Worm (Caenorhabditis elegans): ENCODE measurements around the gene col-98.

The col-98 gene

DNA sequence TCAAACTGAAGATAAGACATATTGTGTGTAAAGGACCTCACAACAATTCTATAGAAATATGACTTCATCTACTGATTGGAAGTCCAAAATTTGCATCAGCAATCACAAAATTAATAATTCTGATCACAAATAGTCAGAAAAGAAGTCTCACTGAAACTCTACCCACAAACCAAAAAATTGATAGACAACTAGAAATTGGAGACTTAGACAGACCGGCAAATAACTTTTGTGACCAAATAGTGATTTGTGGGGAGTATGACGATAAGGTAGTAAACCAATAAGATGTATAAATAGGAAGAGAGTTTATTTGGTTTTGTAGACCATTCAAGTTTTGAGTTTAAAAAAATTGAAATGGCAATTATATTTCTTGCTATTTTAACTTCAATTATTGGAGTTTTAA lies 5.5 kb downstream of the col-98 start, which contains the start of gene cyp-13A12 (continued):
- TF ChIP-seq tag-97 (GFP tag; IDR thresholded peaks at IDR 0.05) (no peak), lin-1 (GFP tag; IDR thresholded peaks at IDR 0.05) (no peak), dmd-9 (GFP tag; IDR thresholded peaks at IDR 0.05) (no peak), Y5F2A.4 (GFP tag; optimal IDR thresholded peaks at IDR 0.05) (no peak), ctbp-1 (GFP tag; IDR thresholded peaks at IDR 0.05) (no peak), saeg-2 (GFP tag; IDR thresholded peaks at IDR 0.05) (no peak)

DNA sequence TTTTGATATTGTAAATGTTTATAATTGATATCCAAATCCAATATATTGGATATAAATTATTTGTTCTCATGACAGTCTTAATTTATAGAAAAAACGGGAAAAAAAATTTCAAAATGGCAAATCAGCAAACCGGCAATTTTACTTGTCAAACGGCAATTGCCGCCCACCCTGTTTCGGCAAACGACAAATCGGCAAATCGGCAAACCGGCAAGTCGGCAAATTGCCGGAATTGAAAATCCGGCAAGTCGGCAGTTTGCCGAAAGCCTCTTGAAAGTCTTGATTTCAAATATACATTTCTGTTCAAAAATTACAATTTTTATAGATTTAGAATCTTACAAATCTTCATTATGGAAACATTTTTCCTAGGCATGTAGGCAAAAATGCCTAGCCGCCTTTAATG lies 9.1 kb downstream of the col-98 start:
- TF ChIP-seq F26F4.8 (GFP tag; conservative IDR thresholded peaks at IDR 0.05) (0 out of 2 replicates have a peak, but pooled peaks have one; percentile 58), ceh-32 (tag; optimal IDR thresholded peaks at IDR 0.05; ENCODE audit: poor library complexity) (no peak)

DNA sequence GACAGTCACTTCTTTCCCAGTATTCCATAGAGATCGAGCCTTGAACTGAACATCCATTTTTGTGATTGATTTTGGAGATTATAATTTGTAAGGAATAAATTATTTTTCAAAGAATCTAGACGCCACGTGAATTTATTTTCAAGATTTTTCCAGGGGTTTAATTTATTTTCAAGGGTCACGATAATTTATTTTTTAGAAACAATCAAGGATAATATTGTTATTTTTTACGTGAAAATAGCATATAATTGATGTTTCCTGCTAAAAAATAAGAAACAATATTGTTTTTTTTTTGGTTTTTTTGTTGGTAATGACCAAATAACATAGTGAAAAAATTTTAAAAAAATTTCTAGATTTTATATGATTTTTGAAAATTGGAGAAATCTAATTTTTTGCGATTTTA lies 10.8 kb downstream of the col-98 start, which contains the start of gene F14F7.4:
Gene F14F7.4, minus strand, starts transcription at position 101 of the 400 bp plus-strand sequence.
- TF ChIP-seq lin-1 (GFP tag; IDR thresholded peaks at IDR 0.05) (no peak), T20F7.1 (GFP tag; optimal IDR thresholded peaks at IDR 0.05) (no peak), ztf-11 (tag; optimal IDR thresholded peaks at IDR 0.05) (no peak), gei-8 (GFP tag; optimal IDR thresholded peaks at IDR 0.05) (no peak), T26A8.4 (GFP tag; IDR thresholded peaks at IDR 0.05) (no peak), zag-1 (tag; optimal IDR thresholded peaks at IDR 0.05) (no peak)

DNA sequence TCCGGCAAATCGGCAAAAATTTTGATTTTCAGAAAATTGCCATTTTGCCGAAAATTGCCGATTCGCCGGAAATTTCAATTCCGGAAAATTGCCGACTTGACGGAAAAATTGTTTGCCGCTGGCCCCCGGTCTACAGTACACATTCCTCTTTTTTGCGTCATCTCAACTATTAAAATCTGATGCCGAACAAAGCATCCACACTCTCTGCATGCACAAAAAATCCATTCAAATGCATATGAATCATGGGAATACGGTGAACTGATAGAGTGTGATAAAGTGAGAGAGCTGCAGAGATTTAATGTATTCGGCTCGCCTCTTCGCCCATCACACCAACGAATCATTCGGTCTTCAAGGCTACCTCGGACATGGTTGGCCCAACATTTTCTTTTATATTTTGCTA lies 11.7 kb downstream of the col-98 start, which contains the start of gene F14F7.7:
Gene F14F7.7, plus strand, starts transcription at position 354 of the 400 bp plus-strand sequence.
- peak; percentile 91 for TF ChIP-seq aha-1 (tag)
- no peak for TF ChIP-seq nhr-42 (GFP tag; IDR thresholded peaks at IDR 0.05)

DNA sequence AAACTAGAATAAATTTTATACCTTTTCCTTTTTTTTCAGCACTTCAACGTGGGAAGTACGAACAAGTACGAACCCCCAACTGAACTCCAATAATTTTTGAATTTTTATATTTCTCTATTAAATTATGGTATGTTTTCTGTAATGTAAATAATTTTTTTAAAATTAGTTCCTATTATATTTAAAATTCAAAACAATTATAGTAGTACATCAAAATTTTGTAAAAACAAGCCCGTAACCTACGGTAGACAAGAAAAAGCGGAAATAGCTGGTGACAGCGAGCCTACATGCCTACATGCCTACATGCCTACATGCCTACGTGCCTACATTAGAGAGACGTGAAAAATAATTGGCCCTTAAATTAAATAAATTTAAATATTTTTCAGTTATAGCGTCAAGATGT lies 12.9 kb downstream of the col-98 start, which contains the start of gene F14F7.5:
Gene F14F7.5, plus strand, starts transcription at position 301 of the 400 bp plus-strand sequence.
- no peak for TF ChIP-seq nhr-28 (tag; optimal IDR thresholded peaks at IDR 0.05)
- TF ChIP-seq ces-1 (GFP tag; optimal IDR thresholded peaks at IDR 0.05), result no peak
- no peak for TF ChIP-seq mep-1 (tag; optimal IDR thresholded peaks at IDR 0.05)
- TF ChIP-seq F26F4.8 (GFP tag; conservative IDR thresholded peaks at IDR 0.05), result no peak
- TF ChIP-seq lin-29 (GFP tag; IDR thresholded peaks at IDR 0.05), result no peak
- no peak for TF ChIP-seq lin-39 (tag; optimal IDR thresholded peaks at IDR 0.05)
- no peak for TF ChIP-seq zip-11 (GFP tag; IDR thresholded peaks at IDR 0.05)
- TF ChIP-seq nhr-237 (tag; optimal IDR thresholded peaks at IDR 0.05), result no peak
- TF ChIP-seq lin-13 (GFP tag; optimal IDR thresholded peaks at IDR 0.05), result no peak
- no peak for TF ChIP-seq T26A8.4 (GFP tag; IDR thresholded peaks at IDR 0.05)
- no peak for TF ChIP-seq Y75B8A.6 (GFP tag; IDR thresholded peaks at IDR 0.05)
- no peak for TF ChIP-seq hlh-11 (tag; optimal IDR thresholded peaks at IDR 0.05)
- no peak for TF ChIP-seq daf-19 (GFP tag; conservative IDR thresholded peaks at IDR 0.05)
- no peak for TF ChIP-seq ceh-28 (tag; optimal IDR thresholded peaks at IDR 0.05)
- TF ChIP-seq snpc-1.2 (GFP tag; IDR thresholded peaks at IDR 0.05), result no peak
- no peak for TF ChIP-seq daf-16 (GFP tag; optimal IDR thresholded peaks at IDR 0.05)
- TF ChIP-seq daf-16 (tag; optimal IDR thresholded peaks at IDR 0.05), result no peak
- TF ChIP-seq arid-1 (GFP tag; conservative IDR thresholded peaks at IDR 0.05), result no peak
- no peak for TF ChIP-seq lin-38 (GFP tag; IDR thresholded peaks at IDR 0.05)
- TF ChIP-seq lin-1 (GFP tag; IDR thresholded peaks at IDR 0.05), result no peak
- no peak for TF ChIP-seq daf-12 (tag; optimal IDR thresholded peaks at IDR 0.05)

DNA sequence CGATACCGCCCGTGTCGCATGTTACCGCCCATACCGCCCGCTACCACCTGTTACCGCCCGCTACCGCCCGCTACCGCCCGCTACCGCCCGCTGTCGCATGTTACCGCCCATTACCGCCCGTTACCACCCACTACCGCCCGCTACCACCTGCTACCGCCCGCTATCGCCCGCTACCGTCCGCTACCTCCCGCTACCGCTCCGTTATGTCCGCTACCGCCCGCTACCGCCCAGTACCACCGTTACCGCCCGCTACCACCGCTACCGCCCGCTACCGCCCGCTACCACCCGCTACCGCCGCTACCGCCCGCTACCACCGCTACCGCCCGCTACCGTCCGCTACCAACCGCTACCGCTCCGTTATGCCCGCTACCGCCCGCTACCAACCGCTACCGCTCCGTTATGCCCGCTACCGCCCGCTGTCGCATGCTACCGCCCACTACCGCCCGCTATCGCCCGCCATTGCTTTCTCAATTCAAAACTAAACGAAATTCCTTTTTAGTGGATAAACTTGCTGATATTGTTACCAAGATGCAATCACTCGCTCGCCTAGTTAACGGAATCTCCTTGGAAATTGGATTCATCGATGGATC lies 13.7 kb downstream of the col-98 start:
- peak; percentile 54; the same call in 1 of the 2 replicates for TF ChIP-seq php-3 (GFP tag; IDR thresholded peaks at IDR 0.05)
- TF ChIP-seq ama-1 (optimal IDR thresholded peaks at IDR 0.05), result no peak
- no peak for TF ChIP-seq nhr-111 (GFP tag; optimal IDR thresholded peaks at IDR 0.05)
- no peak for TF ChIP-seq unc-130 (GFP tag; optimal IDR thresholded peaks at IDR 0.05)
- no peak for TF ChIP-seq nhr-237 (tag; optimal IDR thresholded peaks at IDR 0.05)
- 0 out of 2 replicates have a peak, but pooled peaks have one; percentile 7 for TF ChIP-seq tra-1 (GFP tag; IDR thresholded peaks at IDR 0.05)
- TF ChIP-seq snpc-1.2 (GFP tag; IDR thresholded peaks at IDR 0.05), result 0 out of 2 replicates have a peak, but pooled peaks have one; percentile 20
- TF ChIP-seq Y48G9A.11 (GFP tag; IDR thresholded peaks at IDR 0.05), result 0 out of 2 replicates have a peak, but pooled peaks have one; percentile 29
- 0 out of 2 replicates have a peak, but pooled peaks have one; percentile 6 for TF ChIP-seq saeg-2 (GFP tag; IDR thresholded peaks at IDR 0.05)
- TF ChIP-seq F44E2.7 (GFP tag; IDR thresholded peaks at IDR 0.05), result 0 out of 2 replicates have a peak, but pooled peaks have one; percentile 33
- peak; percentile 41; the same call in 1 of the 2 replicates for TF ChIP-seq D1046.2 (GFP tag; IDR thresholded peaks at IDR 0.05)
- TF ChIP-seq egl-43 (GFP tag; IDR thresholded peaks at IDR 0.05), result peak; percentile 60
- TF ChIP-seq aha-1 (tag), result peak; percentile 80
- no peak for TF ChIP-seq hlh-11 (tag; optimal IDR thresholded peaks at IDR 0.05)

Measured in whole organism, L4 larva.